Worm (Caenorhabditis elegans): ENCODE measurements around the gene C40C9.4.

DNA sequence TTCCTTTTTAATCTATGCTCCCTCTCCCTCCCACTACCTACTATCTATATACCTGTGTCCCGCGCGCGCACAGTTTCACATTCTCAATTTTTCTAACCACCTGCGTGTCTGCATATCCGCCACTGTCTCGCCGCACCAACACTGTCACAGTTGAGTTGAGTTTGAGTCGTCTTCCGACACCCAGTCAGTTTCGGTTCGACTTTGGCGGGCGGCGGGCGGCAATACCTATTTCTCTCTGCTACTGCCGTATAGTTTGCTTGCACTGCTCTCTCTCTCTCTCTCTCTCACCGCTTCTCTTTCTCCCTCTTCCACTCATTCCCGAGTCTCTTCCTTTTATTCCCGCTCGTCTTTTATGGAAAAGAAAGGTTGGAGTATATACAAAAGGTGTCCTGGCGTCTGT, 24.5 kb downstream of the C40C9.4 start:
- TF ChIP-seq nhr-28 (tag; optimal IDR thresholded peaks at IDR 0.05) (no peak), nhr-237 (tag; optimal IDR thresholded peaks at IDR 0.05) (no peak), snpc-4 (tag; optimal IDR thresholded peaks at IDR 0.05) (no peak), zip-8 (tag; optimal IDR thresholded peaks at IDR 0.05) (no peak), tbx-8 (GFP tag; optimal IDR thresholded peaks at IDR 0.05) (no peak), blmp-1 (tag; optimal IDR thresholded peaks at IDR 0.05) (no peak), lsy-2 (tag; optimal IDR thresholded peaks at IDR 0.05) (no peak), ztf-11 (tag; optimal IDR thresholded peaks at IDR 0.05) (no peak), unc-120 (tag; optimal IDR thresholded peaks at IDR 0.05; ENCODE audit: poor library complexity, severe bottlenecking) (peak; percentile 13), unc-39 (tag; optimal IDR thresholded peaks at IDR 0.05) (no peak), M03D4.4 (tag; optimal IDR thresholded peaks at IDR 0.05) (no peak)

Measured in whole organism, mixed stage, embryonic.